Fruit fly (Drosophila melanogaster) whole organism, embryonic: ENCODE data around the gene CG11986.

Experiments
- Antp ChIP-seq: fragments of 200-800 bp; sonication (Bioruptor generic); optimal IDR thresholded peaks from 3 replicates; lab custom pipeline; 2016; ENCODE audit warnings: missing biosample characterization, missing genetic modification characterization
- CG10431 ChIP-seq: fragments of 200-800 bp; sonication (Bioruptor generic); optimal IDR thresholded peaks from 3 replicates; lab custom pipeline; 2018; ENCODE audit warnings: missing biosample characterization, mild to moderate bottlenecking, missing genetic modification characterization
- CG12071 ChIP-seq: fragments of 200-800 bp; sonication (Bioruptor generic); optimal IDR thresholded peaks from 3 replicates; lab custom pipeline; 2018; ENCODE audit warnings: missing biosample characterization, mild to moderate bottlenecking, missing genetic modification characterization
- CG12236 ChIP-seq: fragments of 200-800 bp; sonication (Bioruptor generic); optimal IDR thresholded peaks from 2 replicates; lab custom pipeline; 2016; ENCODE audit warnings: missing biosample characterization, missing genetic modification characterization
- CG1529 ChIP-seq: fragments of 200-800 bp; sonication (Bioruptor generic); optimal IDR thresholded peaks from 3 replicates; lab custom pipeline; 2018; ENCODE audit warnings: missing biosample characterization, missing genetic modification characterization
- CG1647 ChIP-seq: fragments of 200-800 bp; sonication (Bioruptor generic); optimal IDR thresholded peaks from 3 replicates; lab custom pipeline; 2016; ENCODE audit warnings: missing biosample characterization, missing genetic modification characterization
- CG1792 ChIP-seq: fragments of 200-800 bp; sonication (Bioruptor generic); optimal IDR thresholded peaks from 2 replicates; lab custom pipeline; 2016; ENCODE audit warnings: missing biosample characterization, missing genetic modification characterization
- CG18262 ChIP-seq: fragments of 200-800 bp; optimal IDR thresholded peaks from 3 replicates; lab custom pipeline; 2019; ENCODE audit warnings: missing biosample characterization, mild to moderate bottlenecking, missing genetic modification characterization, moderate library complexity
- CG30431 ChIP-seq: fragments of 200-800 bp; sonication (Bioruptor generic); optimal IDR thresholded peaks from 2 replicates; lab custom pipeline; 2017; ENCODE audit warnings: missing biosample characterization, missing genetic modification characterization
- CG3163 ChIP-seq: fragments of 200-800 bp; sonication (Bioruptor generic); optimal IDR thresholded peaks from 3 replicates; lab custom pipeline; 2016; ENCODE audit warnings: missing biosample characterization, missing genetic modification characterization
- CG32767 ChIP-seq: fragments of 200-800 bp; sonication (Bioruptor generic); IDR thresholded peaks from 2 replicates; pipeline ENCODE4 v1.3.6; 2022; ENCODE audit warnings: missing biosample characterization, missing genetic modification characterization
- CG34224 ChIP-seq: fragments of 200-800 bp; sonication (Bioruptor generic); IDR thresholded peaks from 3 replicates; pipeline ENCODE4 v1.3.6; 2022; ENCODE audit warnings: missing biosample characterization, missing genetic modification characterization; ENCODE audit not compliant: partially characterized antibody
- CG3995 ChIP-seq: fragments of 200-800 bp; sonication (Bioruptor generic); optimal IDR thresholded peaks from 3 replicates; lab custom pipeline; 2016; ENCODE audit warnings: missing biosample characterization, missing genetic modification characterization
- CG5953 ChIP-seq: fragments of 200-800 bp; sonication (Bioruptor generic); IDR thresholded peaks from 2 replicates; pipeline ENCODE4 v1.3.6; 2022; ENCODE audit warnings: missing biosample characterization, missing genetic modification characterization
- CG6254 ChIP-seq: fragments of 200-800 bp; sonication (Bioruptor generic); optimal IDR thresholded peaks from 3 replicates; lab custom pipeline; 2017; ENCODE audit warnings: mild to moderate bottlenecking, missing biosample characterization, missing genetic modification reagents, missing genetic modification characterization
- CG8089 ChIP-seq: fragments of 200-800 bp; sonication (Bioruptor generic); optimal IDR thresholded peaks from 3 replicates; lab custom pipeline; 2016; ENCODE audit warnings: missing biosample characterization, missing genetic modification characterization
- CG8290 ChIP-seq, 3 experiments: fragments of 200-800 bp; sonication (Bioruptor generic); optimal IDR thresholded peaks; 2 replicates each; lab custom pipeline; 2016 to 2019; ENCODE audit warnings: missing biosample characterization in 3 of 3, missing genetic modification characterization in 3 of 3, mild to moderate bottlenecking in 2 of 3, moderate library complexity in 1 of 3
- CG8388 ChIP-seq: fragments of 200-800 bp; sonication (Bioruptor generic); optimal IDR thresholded peaks from 2 replicates; lab custom pipeline; 2019; ENCODE audit warnings: missing biosample characterization, mild to moderate bottlenecking, missing genetic modification characterization, moderate library complexity
- CG8944 ChIP-seq: fragments of 200-800 bp; sonication (Bioruptor generic); optimal IDR thresholded peaks from 3 replicates; lab custom pipeline; 2016; ENCODE audit warnings: missing biosample characterization, missing genetic modification characterization
- CG9215 ChIP-seq: fragments of 200-800 bp; sonication (Bioruptor generic); IDR thresholded peaks from 2 replicates; pipeline ENCODE4 v1.3.6; 2022; ENCODE audit warnings: missing biosample characterization, missing genetic modification characterization
- Dll ChIP-seq: fragments of 200-800 bp; sonication (Bioruptor generic); IDR thresholded peaks from 4 replicates; pipeline ENCODE4 v1.3.6; 2022; ENCODE audit warnings: missing biosample characterization, missing genetic modification characterization; ENCODE audit not compliant: partially characterized antibody
- Drgx ChIP-seq: fragments of 200-800 bp; sonication (Bioruptor generic); IDR thresholded peaks from 2 replicates; pipeline ENCODE4 v1.3.6; 2022; ENCODE audit warnings: missing biosample characterization, missing genetic modification characterization
- ERR ChIP-seq: fragments of 200-800 bp; sonication (Bioruptor generic); optimal IDR thresholded peaks from 2 replicates; lab custom pipeline; 2016; ENCODE audit warnings: missing biosample characterization, missing genetic modification characterization
- Eip74EF ChIP-seq, 2 experiments: fragments of 200-800 bp in 1 of 2; fragments of >200 bp in 1 of 2; sonication (Bioruptor generic) in 1 of 2; optimal IDR thresholded peaks; 2 replicates each; lab custom pipeline; 2017 to 2019; ENCODE audit warnings: missing biosample characterization in 2 of 2, missing genetic modification characterization in 2 of 2, mild to moderate bottlenecking in 1 of 2, moderate library complexity in 1 of 2
- HLH4C ChIP-seq: fragments of 200-800 bp; sonication (Bioruptor generic); IDR thresholded peaks from 3 replicates; pipeline ENCODE4 v1.3.6; 2022; ENCODE audit warnings: missing biosample characterization, missing genetic modification characterization; ENCODE audit not compliant: partially characterized antibody
- Lim3 ChIP-seq: fragments of 200-800 bp; sonication (Bioruptor generic); IDR thresholded peaks from 2 replicates; pipeline ENCODE4 v1.3.6; 2022; ENCODE audit warnings: missing biosample characterization, missing genetic modification characterization
- Lpt ChIP-seq: fragments of >200 bp; optimal IDR thresholded peaks from 2 replicates; lab custom pipeline; 2018; ENCODE audit warnings: missing biosample characterization, missing genetic modification characterization
- Scr ChIP-seq: fragments of 200-800 bp; sonication (Bioruptor generic); IDR thresholded peaks from 2 replicates; pipeline ENCODE4 v1.3.6; 2022; ENCODE audit warnings: missing biosample characterization, missing genetic modification characterization; ENCODE audit not compliant: partially characterized antibody
- ato ChIP-seq: fragments of 200-800 bp; sonication (Bioruptor generic); IDR thresholded peaks from 2 replicates; pipeline ENCODE4 v1.3.6; 2022; ENCODE audit warnings: missing biosample characterization, missing genetic modification characterization; ENCODE audit not compliant: partially characterized antibody
- caup ChIP-seq: fragments of 200-800 bp; sonication (Bioruptor generic); optimal IDR thresholded peaks from 3 replicates; lab custom pipeline; 2017; ENCODE audit warnings: missing biosample characterization, mild to moderate bottlenecking, missing genetic modification characterization, moderate library complexity; ENCODE audit not compliant: severe bottlenecking
- crc ChIP-seq: fragments of 200-800 bp; sonication (Bioruptor generic); optimal IDR thresholded peaks from 2 replicates; lab custom pipeline; 2016; ENCODE audit warnings: missing biosample characterization, missing genetic modification characterization
- fd96Cb ChIP-seq: fragments of 200-800 bp; sonication (Bioruptor generic); optimal IDR thresholded peaks from 2 replicates; lab custom pipeline; 2018; ENCODE audit warnings: missing biosample characterization, mild to moderate bottlenecking, missing genetic modification characterization, moderate library complexity
- gcm2 ChIP-seq: fragments of 200-800 bp; sonication (Bioruptor generic); optimal IDR thresholded peaks from 2 replicates; lab custom pipeline; 2016; ENCODE audit warnings: missing biosample characterization, missing genetic modification characterization
- hb ChIP-seq: fragments of 200-800 bp; sonication (Bioruptor generic); IDR thresholded peaks from 3 replicates; pipeline ENCODE4 v1.3.6; 2022; ENCODE audit warnings: missing biosample characterization, missing genetic modification characterization; ENCODE audit not compliant: partially characterized antibody
- hbn ChIP-seq: fragments of 200-800 bp; sonication (Bioruptor generic); IDR thresholded peaks from 2 replicates; pipeline ENCODE4 v1.3.6; 2022; ENCODE audit warnings: missing biosample characterization, missing genetic modification characterization; ENCODE audit not compliant: partially characterized antibody
- insv ChIP-seq, 2 experiments: fragments of 200-800 bp; sonication (Bioruptor generic); optimal IDR thresholded peaks; 3 replicates each; lab custom pipeline; 2016 to 2018; ENCODE audit warnings: missing biosample characterization in 2 of 2, missing genetic modification characterization in 2 of 2
- jigr1 ChIP-seq: fragments of 200-800 bp; sonication (Bioruptor generic); IDR thresholded peaks from 3 replicates; pipeline ENCODE4 v1.3.6; 2022; ENCODE audit warnings: missing biosample characterization, missing genetic modification characterization
- mld ChIP-seq: fragments of 200-800 bp; sonication (Bioruptor generic); IDR thresholded peaks from 3 replicates; pipeline ENCODE4 v1.3.6; 2022; ENCODE audit warnings: missing biosample characterization, missing genetic modification characterization; ENCODE audit not compliant: partially characterized antibody
- phol ChIP-seq: fragments of 200-800 bp; sonication (Bioruptor generic); optimal IDR thresholded peaks from 3 replicates; lab custom pipeline; 2018; ENCODE audit warnings: missing biosample characterization, mild to moderate bottlenecking, missing genetic modification characterization, moderate library complexity
- pnt ChIP-seq: fragments of 200-800 bp; sonication (Bioruptor generic); optimal IDR thresholded peaks from 3 replicates; lab custom pipeline; 2016; ENCODE audit warnings: missing biosample characterization, missing genetic modification characterization
- repo ChIP-seq: fragments of 200-800 bp; sonication (Bioruptor generic); optimal IDR thresholded peaks from 2 replicates; lab custom pipeline; 2016; ENCODE audit warnings: missing biosample characterization, missing genetic modification characterization
- rib ChIP-seq: fragments of 200-800 bp; sonication (Bioruptor generic); IDR thresholded peaks from 2 replicates; pipeline ENCODE4 v1.3.6; 2022; ENCODE audit warnings: missing biosample characterization, missing genetic modification characterization
- slbo ChIP-seq: fragments of 200-800 bp; sonication (Bioruptor generic); IDR thresholded peaks from 2 replicates; pipeline ENCODE4 v1.3.6; 2022; ENCODE audit warnings: missing biosample characterization, missing genetic modification characterization
- sqz ChIP-seq: fragments of 200-800 bp; sonication (Bioruptor generic); optimal IDR thresholded peaks from 3 replicates; lab custom pipeline; 2018; ENCODE audit warnings: missing biosample characterization, mild to moderate bottlenecking, missing genetic modification characterization
- ttk ChIP-seq: fragments of 200-800 bp; sonication (Bioruptor generic); IDR thresholded peaks from 2 replicates; pipeline ENCODE4 v2.1.2; 2022; ENCODE audit warnings: missing biosample characterization, missing genetic modification characterization
- wor ChIP-seq: fragments of 200-800 bp; sonication (Bioruptor generic); IDR thresholded peaks from 2 replicates; pipeline ENCODE4 v1.3.6; 2022; ENCODE audit warnings: missing biosample characterization, missing genetic modification characterization
- zf30C ChIP-seq: fragments of 200-800 bp; sonication (Bioruptor generic); optimal IDR thresholded peaks from 3 replicates; lab custom pipeline; 2018; ENCODE audit warnings: missing biosample characterization, mild to moderate bottlenecking, missing genetic modification characterization
- zfh1 ChIP-seq: fragments of 200-800 bp; sonication (Bioruptor generic); IDR thresholded peaks from 3 replicates; pipeline ENCODE4 v1.3.6; 2022; ENCODE audit warnings: missing biosample characterization, missing genetic modification characterization

The CG11986 gene

DNA sequence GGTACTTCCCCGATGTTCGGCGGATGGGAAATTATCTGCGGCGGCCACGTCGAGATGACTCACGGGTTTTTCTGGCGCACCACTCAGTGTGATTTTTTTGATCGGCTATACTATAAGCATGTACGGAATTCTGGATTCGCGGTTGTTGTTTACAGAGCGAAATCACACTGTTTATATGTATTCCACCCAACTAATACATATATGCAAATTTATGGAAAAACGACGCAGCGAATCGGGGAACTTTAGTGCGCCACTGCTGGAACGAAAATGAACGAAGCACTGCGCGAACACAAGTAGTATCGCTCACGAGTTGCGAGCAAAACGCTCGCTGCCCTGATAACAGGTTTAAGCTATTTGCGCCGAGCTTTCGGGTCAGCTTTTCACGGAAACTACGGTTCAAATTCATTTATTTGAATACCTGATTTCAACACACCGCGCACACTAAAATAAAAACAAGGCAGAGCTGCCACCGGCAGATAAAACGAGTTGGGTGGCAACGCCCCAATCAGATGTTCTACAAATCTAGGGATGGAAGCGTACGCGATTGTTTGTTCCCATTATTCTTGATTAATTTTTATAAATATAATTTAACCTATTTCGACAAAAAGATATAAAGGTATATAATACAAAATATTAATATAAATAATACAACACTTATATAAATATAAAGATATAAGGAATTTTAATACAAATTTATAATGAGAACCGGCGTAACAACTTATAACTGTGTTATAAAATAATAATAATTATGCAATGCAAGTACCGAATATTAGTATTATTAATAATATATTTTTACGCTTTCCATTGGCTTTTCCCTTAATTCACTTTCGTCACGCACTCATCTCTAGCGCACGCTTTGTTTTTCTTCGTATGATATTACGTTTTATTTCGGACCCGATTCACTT, 32.6 kb downstream of the CG11986 start, which contains the start of gene Rel (continued):
- peak in 1 of 2 experiments; percentile 24 for TF ChIP-seq Eip74EF (GFP tag; optimal IDR thresholded peaks at IDR 0.05; lab: Kevin White, UChicago)
- TF ChIP-seq CG10431 (GFP tag; lab: Kevin White, UChicago), result peak; percentile 41
- TF ChIP-seq phol (tag; lab: Kevin White, UChicago), result peak; percentile 83
- TF ChIP-seq ato, result no peak
- peak; percentile 13 for TF ChIP-seq CG8089 (GFP tag; lab: Kevin White, UChicago)
- no peak for TF ChIP-seq HLH4C (GFP tag; lab: Robert Waterston, UW)
- TF ChIP-seq CG18262 (tag; lab: Kevin White, UChicago), result peak; percentile 88
- TF ChIP-seq CG1529, result no peak
- TF ChIP-seq CG8944 (GFP tag; lab: Kevin White, UChicago), result no peak
- no peak for TF ChIP-seq wor (GFP tag; lab: Robert Waterston, UW)
- no peak for TF ChIP-seq Dll (GFP tag; lab: Robert Waterston, UW)
- no peak for TF ChIP-seq jigr1 (GFP tag; lab: Robert Waterston, UW)
- TF ChIP-seq insv (GFP tag; optimal IDR thresholded peaks at IDR 0.05; lab: Kevin White, UChicago), result peak in 1 of 2 experiments; percentile 35
- TF ChIP-seq fd96Cb (tag; lab: Kevin White, UChicago), result peak; percentile 67
- peak; percentile 47 for TF ChIP-seq CG6254 (GFP tag; lab: Kevin White, UChicago)
- no peak for TF ChIP-seq Lim3 (GFP tag; lab: Robert Waterston, UW)
- peak; percentile 15 for TF ChIP-seq CG1647 (GFP tag; lab: Kevin White, UChicago)
- no peak for TF ChIP-seq CG1792 (GFP tag; lab: Kevin White, UChicago)
- TF ChIP-seq ttk (GFP tag; lab: Robert Waterston, UW), result no peak
- TF ChIP-seq hb (GFP tag; lab: Robert Waterston, UW), result no peak
- TF ChIP-seq Scr (GFP tag; lab: Robert Waterston, UW), result no peak
- TF ChIP-seq CG12236, result no peak
- TF ChIP-seq hbn (GFP tag; lab: Robert Waterston, UW), result no peak
- TF ChIP-seq CG3995 (GFP tag; lab: Kevin White, UChicago), result peak; percentile 54
- no peak for TF ChIP-seq pnt (GFP tag; lab: Kevin White, UChicago)
- no peak for TF ChIP-seq ERR (GFP tag; lab: Kevin White, UChicago)
- no peak for TF ChIP-seq repo (GFP tag; lab: Kevin White, UChicago)
- TF ChIP-seq gcm2 (GFP tag; lab: Kevin White, UChicago), result no peak
- peak; percentile 49 for TF ChIP-seq sqz (GFP tag; lab: Kevin White, UChicago)
- TF ChIP-seq CG8290 (GFP tag; optimal IDR thresholded peaks at IDR 0.05; lab: Kevin White, UChicago), result peak; percentile 39
- TF ChIP-seq CG8290 (tag; optimal IDR thresholded peaks at IDR 0.05; lab: Kevin White, UChicago), result peak in 1 of 2 experiments; percentile 68
- no peak for TF ChIP-seq Lpt (GFP tag; lab: Kevin White, UChicago)
- TF ChIP-seq CG12071 (GFP tag; lab: Kevin White, UChicago), result peak; percentile 59
- no peak for TF ChIP-seq Drgx (GFP tag; lab: Robert Waterston, UW)
- no peak for TF ChIP-seq CG32767 (GFP tag; lab: Robert Waterston, UW)
- peak; percentile 50 for TF ChIP-seq CG30431
- TF ChIP-seq CG3163, result no peak
- no peak for TF ChIP-seq CG34224
- no peak for TF ChIP-seq crc (GFP tag; lab: Kevin White, UChicago)
- no peak for TF ChIP-seq mld (GFP tag; lab: Robert Waterston, UW)
- TF ChIP-seq slbo (GFP tag; lab: Robert Waterston, UW), result no peak
- TF ChIP-seq CG5953, result no peak
- peak; percentile 52 for TF ChIP-seq caup (GFP tag; lab: Kevin White, UChicago)
- TF ChIP-seq rib (GFP tag; lab: Robert Waterston, UW), result no peak
- no peak for TF ChIP-seq zf30C (GFP tag; lab: Kevin White, UChicago)
- no peak for TF ChIP-seq CG9215 (GFP tag; lab: Robert Waterston, UW)
- TF ChIP-seq CG8388 (GFP tag; lab: Kevin White, UChicago), result peak; percentile 69
- no peak for TF ChIP-seq Antp (GFP tag; lab: Kevin White, UChicago)
- TF ChIP-seq zfh1 (GFP tag; lab: Robert Waterston, UW), result no peak
